Worm (Caenorhabditis elegans) whole organism, early embryonic: Measurements from ENCODE around the gene mab-21.

Experiments used
- B0310.2 ChIP-seq: sonication (generic microtip); optimal IDR thresholded peaks from 2 replicates; lab custom pipeline; 2016; ENCODE audit warnings: mild to moderate bottlenecking, missing genetic modification characterization, missing compliant biosample characterization
- F13C5.2 ChIP-seq: sonication (generic microtip); optimal IDR thresholded peaks from 2 replicates; lab custom pipeline; 2017; ENCODE audit warnings: mild to moderate bottlenecking, missing genetic modification characterization, inconsistent platforms, missing compliant biosample characterization
- aly-1 ChIP-seq: sonication (generic microtip); optimal IDR thresholded peaks from 2 replicates; lab custom pipeline; 2016; ENCODE audit warnings: missing genetic modification characterization, missing compliant biosample characterization
- ama-1 ChIP-seq: fragments of 150-350 bp; optimal IDR thresholded peaks from 2 replicates; lab custom pipeline; 2014
- ceh-13 ChIP-seq: fragments of 200-800 bp; sonication (Bioruptor generic); optimal IDR thresholded peaks from 2 replicates; lab custom pipeline; 2018; ENCODE audit warnings: mild to moderate bottlenecking, missing genetic modification characterization, missing compliant biosample characterization
- ceh-36 ChIP-seq: sonication (generic microtip); optimal IDR thresholded peaks from 2 replicates; lab custom pipeline; 2016; ENCODE audit warnings: missing genetic modification characterization, inconsistent platforms, missing compliant biosample characterization
- ets-7 ChIP-seq: sonication (generic microtip); optimal IDR thresholded peaks from 2 replicates; lab custom pipeline; 2016; ENCODE audit warnings: missing genotype, missing genetic modification characterization, missing compliant biosample characterization
- flt-1 ChIP-seq: fragments of 200-800 bp; sonication (Bioruptor generic); IDR thresholded peaks from 2 replicates; pipeline ENCODE4 v1.3.6; 2022; ENCODE audit warnings: missing genetic modification characterization, missing compliant biosample characterization
- hmbx-1 ChIP-seq: sonication (generic microtip); optimal IDR thresholded peaks from 2 replicates; lab custom pipeline; 2016; ENCODE audit warnings: mild to moderate bottlenecking, missing genetic modification characterization, missing compliant biosample characterization
- hmg-4 ChIP-seq: fragments of 200-800 bp; sonication (Bioruptor generic); optimal IDR thresholded peaks from 2 replicates; lab custom pipeline; 2018; ENCODE audit warnings: mild to moderate bottlenecking, missing genetic modification characterization, missing compliant biosample characterization
- hnd-1 ChIP-seq: sonication (generic microtip); optimal IDR thresholded peaks from 2 replicates; lab custom pipeline; 2016; ENCODE audit warnings: missing genetic modification characterization, missing compliant biosample characterization
- pes-1 ChIP-seq: fragments of 200-800 bp; sonication (Bioruptor generic); IDR thresholded peaks from 2 replicates; pipeline ENCODE4 v1.3.6; 2022; ENCODE audit warnings: missing genetic modification reagents, missing genetic modification characterization, missing compliant biosample characterization
- scrt-1 ChIP-seq: fragments of 200-800 bp; sonication (Bioruptor generic); IDR thresholded peaks from 2 replicates; pipeline ENCODE4 v1.3.6; 2022; ENCODE audit warnings: missing genetic modification characterization, missing compliant biosample characterization
- sea-1 ChIP-seq: fragments of 200-800 bp; sonication (Bioruptor generic); conservative IDR thresholded peaks from 2 replicates; pipeline ENCODE4 v1.3.6; 2022; ENCODE audit warnings: missing genetic modification characterization, missing compliant biosample characterization
- tbx-11 ChIP-seq: fragments of 200-800 bp; sonication (Bioruptor generic); IDR thresholded peaks from 2 replicates; pipeline ENCODE4 v1.3.6; 2022; ENCODE audit warnings: missing genetic modification characterization, missing compliant biosample characterization
- tbx-37 ChIP-seq: fragments of 200-800 bp; sonication (Bioruptor generic); conservative IDR thresholded peaks from 2 replicates; pipeline ENCODE4 v1.3.6; 2022; ENCODE audit warnings: missing genetic modification reagents, missing genetic modification characterization, missing compliant biosample characterization
- tra-4 ChIP-seq: sonication (generic microtip); optimal IDR thresholded peaks from 2 replicates; lab custom pipeline; 2017; ENCODE audit warnings: missing genetic modification characterization, missing compliant biosample characterization

The mab-21 gene

DNA sequence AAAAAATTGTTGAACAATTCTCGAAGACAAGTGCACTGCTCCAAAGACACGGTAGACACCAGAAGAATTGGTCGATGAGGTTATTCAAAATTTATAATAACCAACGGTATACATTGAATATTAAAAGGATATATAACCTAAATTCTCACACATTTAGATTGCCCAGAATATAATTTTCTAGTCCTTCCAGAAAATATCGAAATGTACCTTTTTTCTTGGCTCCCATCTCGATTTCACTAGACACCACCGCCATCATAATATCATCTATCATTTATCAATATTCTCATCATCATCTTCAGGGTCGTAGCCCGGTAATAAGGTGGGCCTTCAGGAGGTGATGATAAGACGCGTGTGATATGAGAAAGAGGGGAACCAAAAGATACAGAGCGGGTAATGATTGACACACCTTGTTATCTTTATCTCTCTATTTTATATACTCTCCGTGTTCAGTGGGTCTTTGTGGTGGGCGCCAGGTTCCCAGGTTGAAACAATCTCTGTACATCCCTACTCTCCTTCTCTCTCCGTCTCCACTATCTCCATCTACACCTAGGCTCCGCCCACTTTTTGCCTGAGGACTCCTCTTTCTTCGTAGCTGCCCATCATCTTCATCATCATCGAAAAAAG lies at the start of gene mab-21:
Gene mab-21, plus strand, starts transcription at position 615 of the 624 bp plus-strand sequence.
- TF ChIP-seq pes-1 (no peak), tbx-11 (no peak), ets-7 (tag; lab: Kevin White, UChicago) (no peak), tbx-37 (GFP tag; lab: Robert Waterston, UW) (no peak), sea-1 (GFP tag; lab: Robert Waterston, UW) (no peak)

- no peak for TF ChIP-seq ets-7 (tag; lab: Kevin White, UChicago)
- no peak for TF ChIP-seq tbx-37 (GFP tag; lab: Robert Waterston, UW)
- TF ChIP-seq sea-1 (GFP tag; lab: Robert Waterston, UW), result no peak
- no peak for TF ChIP-seq hmg-4
- no peak for TF ChIP-seq ama-1 (lab: Kevin White, UChicago)
- no peak for TF ChIP-seq B0310.2 (tag; lab: Kevin White, UChicago)
- TF ChIP-seq ceh-36, result no peak
- no peak for TF ChIP-seq flt-1 (GFP tag; lab: Robert Waterston, UW)
- no peak for TF ChIP-seq hnd-1 (tag; lab: Kevin White, UChicago)
- TF ChIP-seq hmbx-1 (tag; lab: Kevin White, UChicago), result no peak
- TF ChIP-seq scrt-1, result no peak
- no peak for TF ChIP-seq pes-1
- TF ChIP-seq ceh-13 (GFP tag; lab: Kevin White, UChicago), result no peak
- no peak for TF ChIP-seq tra-4
- no peak for TF ChIP-seq F13C5.2 (tag; lab: Kevin White, UChicago)
- TF ChIP-seq aly-1 (tag; lab: Kevin White, UChicago), result no peak
- TF ChIP-seq tbx-11, result no peak
These were observed 48.6 kb upstream of the mab-21 start for ce11 chrIII:4551963-4552362.

DNA sequence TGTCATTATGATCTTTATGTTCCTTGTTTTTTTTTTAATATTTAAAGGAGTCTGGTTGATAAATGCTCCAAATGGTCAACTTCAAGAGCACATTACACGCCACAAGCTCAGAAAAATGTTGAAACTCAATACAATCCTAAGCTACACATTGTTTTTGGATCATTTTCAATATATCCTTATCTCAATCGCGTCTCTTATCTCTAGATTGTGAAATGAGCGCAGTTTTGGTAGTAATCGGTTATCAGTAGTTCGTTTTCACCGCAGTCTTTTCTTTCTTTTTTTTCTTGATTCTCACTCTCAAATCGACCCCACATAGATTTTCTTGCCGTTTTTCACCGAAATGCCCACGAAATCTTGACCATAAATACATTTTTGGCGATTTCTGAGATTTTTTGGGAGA lies 47.7 kb upstream of the mab-21 start:
- no peak for TF ChIP-seq scrt-1
- TF ChIP-seq pes-1, result no peak
- TF ChIP-seq tbx-11, result no peak
- TF ChIP-seq sea-1 (GFP tag; lab: Robert Waterston, UW), result no peak
- no peak for TF ChIP-seq hmg-4
- TF ChIP-seq ceh-13 (GFP tag; lab: Kevin White, UChicago), result no peak
- no peak for TF ChIP-seq F13C5.2 (tag; lab: Kevin White, UChicago)
- TF ChIP-seq flt-1 (GFP tag; lab: Robert Waterston, UW), result no peak
- TF ChIP-seq ama-1 (lab: Kevin White, UChicago), result no peak
- no peak for TF ChIP-seq hmbx-1 (tag; lab: Kevin White, UChicago)
- no peak for TF ChIP-seq tra-4
- TF ChIP-seq ceh-36, result no peak
- TF ChIP-seq aly-1 (tag; lab: Kevin White, UChicago), result no peak

DNA sequence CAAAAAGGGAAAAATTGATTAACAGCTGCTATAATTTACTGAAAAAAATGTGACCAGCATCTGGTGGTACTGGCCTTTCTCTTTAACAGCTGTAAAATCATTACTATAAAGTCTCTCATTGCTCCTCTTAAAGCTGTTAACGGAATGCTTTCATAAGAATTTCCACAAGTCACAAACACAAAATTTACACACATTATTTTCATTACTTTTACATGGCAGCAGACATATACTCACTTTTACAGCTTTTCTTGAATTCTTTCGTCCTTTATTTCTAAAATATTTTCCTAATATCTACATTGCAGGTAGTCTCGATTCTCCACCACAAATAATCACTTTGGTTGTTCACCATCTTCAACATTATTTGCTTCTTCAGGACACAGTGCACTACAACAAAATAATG lies 47.2 kb upstream of the mab-21 start, which contains the start of gene imph-1:
Gene imph-1, plus strand, starts transcription at position 301 of the 400 bp plus-strand sequence.
- no peak for TF ChIP-seq ceh-36

- TF ChIP-seq flt-1 (GFP tag; lab: Robert Waterston, UW), result no peak
- no peak for TF ChIP-seq ceh-36
- no peak for TF ChIP-seq B0310.2 (tag; lab: Kevin White, UChicago)
- TF ChIP-seq hmbx-1 (tag; lab: Kevin White, UChicago), result no peak
- no peak for TF ChIP-seq hmg-4
- TF ChIP-seq hnd-1 (tag; lab: Kevin White, UChicago), result no peak
- TF ChIP-seq tbx-37 (GFP tag; lab: Robert Waterston, UW), result no peak
- no peak for TF ChIP-seq tra-4
- no peak for TF ChIP-seq F13C5.2 (tag; lab: Kevin White, UChicago)
- no peak for TF ChIP-seq aly-1 (tag; lab: Kevin White, UChicago)
- TF ChIP-seq ets-7 (tag; lab: Kevin White, UChicago), result no peak
- no peak for TF ChIP-seq ceh-13 (GFP tag; lab: Kevin White, UChicago)
- TF ChIP-seq scrt-1, result no peak
- no peak for TF ChIP-seq ama-1 (lab: Kevin White, UChicago)
These were observed 45.2 kb upstream of the mab-21 start for ce11 chrIII:4555345-4555744.

ce11 chrIII:4560393-4560890 lies 40.1 kb upstream of the mab-21 start:
- no peak for TF ChIP-seq hnd-1 (tag; lab: Kevin White, UChicago)
- no peak for TF ChIP-seq flt-1 (GFP tag; lab: Robert Waterston, UW)
- TF ChIP-seq F13C5.2 (tag; lab: Kevin White, UChicago), result peak; percentile 41
- no peak for TF ChIP-seq tbx-37 (GFP tag; lab: Robert Waterston, UW)
- no peak for TF ChIP-seq pes-1
- no peak for TF ChIP-seq hmbx-1 (tag; lab: Kevin White, UChicago)
- peak; percentile 7 for TF ChIP-seq hmg-4
- TF ChIP-seq scrt-1, result no peak
- TF ChIP-seq tra-4, result no peak
- no peak for TF ChIP-seq ama-1 (lab: Kevin White, UChicago)
- TF ChIP-seq sea-1 (GFP tag; lab: Robert Waterston, UW), result no peak
- TF ChIP-seq B0310.2 (tag; lab: Kevin White, UChicago), result no peak

- TF ChIP-seq tra-4 (no peak), flt-1 (GFP tag; lab: Robert Waterston, UW) (no peak), hmbx-1 (tag; lab: Kevin White, UChicago) (no peak), ets-7 (tag; lab: Kevin White, UChicago) (no peak), hnd-1 (tag; lab: Kevin White, UChicago) (no peak), ceh-36 (no peak), B0310.2 (tag; lab: Kevin White, UChicago) (no peak), ceh-13 (GFP tag; lab: Kevin White, UChicago) (no peak), sea-1 (GFP tag; lab: Robert Waterston, UW) (no peak), hmg-4 (no peak), pes-1 (no peak), tbx-11 (no peak), scrt-1 (no peak), ama-1 (lab: Kevin White, UChicago) (no peak), aly-1 (tag; lab: Kevin White, UChicago) (no peak)
These were observed 39.3 kb upstream of the mab-21 start for ce11 chrIII:4561286-4561685.
